Fruit fly (Drosophila melanogaster) whole organism, embryonic: Measurements from ENCODE around the gene lectin-37Da.

Experiments
- Aef1 ChIP-seq: fragments of 200-800 bp; sonication (Bioruptor generic); IDR thresholded peaks from 3 replicates; pipeline ENCODE4 v1.3.6; 2022; ENCODE audit warnings: missing biosample characterization, missing genetic modification characterization
- Awh ChIP-seq: fragments of 200-800 bp; sonication (Bioruptor generic); IDR thresholded peaks from 2 replicates; pipeline ENCODE4, ENCODE4 v1.3.6; 2022; ENCODE audit warnings: missing biosample characterization, missing genetic modification characterization
- B-H1 ChIP-seq: fragments of 200-800 bp; sonication (Bioruptor generic); IDR thresholded peaks from 3 replicates; pipeline ENCODE4 v1.3.6; 2022; ENCODE audit warnings: missing biosample characterization, missing genetic modification characterization
- Blimp-1 ChIP-seq: fragments of 200-800 bp; sonication (Bioruptor generic); optimal IDR thresholded peaks from 3 replicates; lab custom pipeline; 2018; ENCODE audit warnings: missing biosample characterization, missing genetic modification characterization, mild to moderate bottlenecking, moderate library complexity, missing genetic modification reagents
- CG10209 ChIP-seq: fragments of 200-800 bp; sonication (Bioruptor generic); optimal IDR thresholded peaks from 3 replicates; lab custom pipeline; 2017; ENCODE audit warnings: missing biosample characterization, mild to moderate bottlenecking, missing genetic modification characterization, missing genetic modification reagents
- CG10366 ChIP-seq: fragments of 200-800 bp; sonication (Bioruptor generic); IDR thresholded peaks from 2 replicates; pipeline ENCODE4 v1.3.6; 2022; ENCODE audit warnings: missing biosample characterization, missing genetic modification characterization
- CG11560 ChIP-seq: fragments of 200-800 bp; sonication (Bioruptor generic); IDR thresholded peaks from 3 replicates; pipeline ENCODE4 v1.3.6; 2022; ENCODE audit warnings: missing biosample characterization, missing genetic modification characterization
- CG14050 ChIP-seq: fragments of 200-800 bp; sonication (Bioruptor generic); IDR thresholded peaks from 3 replicates; pipeline ENCODE4 v1.3.6; 2022; ENCODE audit warnings: missing biosample characterization, missing genetic modification characterization
- CG15601 ChIP-seq: fragments of 200-800 bp; sonication (Bioruptor generic); optimal IDR thresholded peaks from 3 replicates; lab custom pipeline; 2019; ENCODE audit warnings: missing biosample characterization, mild to moderate bottlenecking, missing genetic modification characterization, moderate library complexity
- CG16779 ChIP-seq: fragments of 200-800 bp; sonication (Bioruptor generic); IDR thresholded peaks from 2 replicates; pipeline ENCODE4 v1.3.6; 2022; ENCODE audit warnings: missing biosample characterization, missing genetic modification characterization
- CG16863 ChIP-seq: fragments of 200-800 bp; sonication (Bioruptor generic); optimal IDR thresholded peaks from 3 replicates; lab custom pipeline; 2016; ENCODE audit warnings: missing biosample characterization, missing genetic modification characterization
- CG18619 ChIP-seq: fragments of 200-800 bp; sonication (Bioruptor generic); optimal IDR thresholded peaks from 3 replicates; lab custom pipeline; 2017; ENCODE audit warnings: missing biosample characterization, mild to moderate bottlenecking, missing genetic modification characterization
- CG30020 ChIP-seq: fragments of 200-800 bp; optimal IDR thresholded peaks from 2 replicates; lab custom pipeline; 2019; ENCODE audit warnings: missing biosample characterization, mild to moderate bottlenecking, missing genetic modification characterization, moderate library complexity
- CG30431 ChIP-seq: fragments of 200-800 bp; sonication (Bioruptor generic); optimal IDR thresholded peaks from 2 replicates; lab custom pipeline; 2017; ENCODE audit warnings: missing biosample characterization, missing genetic modification characterization
- CG6813 ChIP-seq: fragments of 200-800 bp; sonication (Bioruptor generic); optimal IDR thresholded peaks from 2 replicates; lab custom pipeline; 2017; ENCODE audit warnings: missing biosample characterization, missing genetic modification characterization, mild to moderate bottlenecking, moderate library complexity, missing genetic modification reagents
- CG6854 ChIP-seq: fragments of 200-800 bp; sonication (Bioruptor generic); optimal IDR thresholded peaks from 3 replicates; lab custom pipeline; 2017; ENCODE audit warnings: missing biosample characterization, mild to moderate bottlenecking, missing genetic modification characterization
- CG8290 ChIP-seq, 3 experiments: fragments of 200-800 bp; sonication (Bioruptor generic); optimal IDR thresholded peaks; 2 replicates each; lab custom pipeline; 2016 to 2019; ENCODE audit warnings: missing biosample characterization in 3 of 3, missing genetic modification characterization in 3 of 3, mild to moderate bottlenecking in 2 of 3, moderate library complexity in 1 of 3
- CG8359 ChIP-seq: fragments of 200-800 bp; sonication (Bioruptor generic); optimal IDR thresholded peaks from 2 replicates; lab custom pipeline; 2017; ENCODE audit warnings: missing biosample characterization, mild to moderate bottlenecking, missing genetic modification characterization, borderline replicate concordance
- CG8388 ChIP-seq: fragments of 200-800 bp; sonication (Bioruptor generic); optimal IDR thresholded peaks from 2 replicates; lab custom pipeline; 2019; ENCODE audit warnings: missing biosample characterization, mild to moderate bottlenecking, missing genetic modification characterization, moderate library complexity
- CTCF ChIP-seq: fragments of 200-800 bp; sonication (Bioruptor generic); optimal IDR thresholded peaks from 2 replicates; lab custom pipeline; 2017; ENCODE audit warnings: missing biosample characterization, mild to moderate bottlenecking, missing genetic modification characterization, moderate library complexity
- Fer1 ChIP-seq: fragments of 200-800 bp; sonication (Bioruptor generic); optimal IDR thresholded peaks from 2 replicates; lab custom pipeline; 2017; ENCODE audit warnings: missing biosample characterization, mild to moderate bottlenecking, missing genetic modification characterization
- HmgD ChIP-seq: fragments of 200-800 bp; sonication (Bioruptor generic); optimal IDR thresholded peaks from 3 replicates; lab custom pipeline; 2016; ENCODE audit warnings: missing biosample characterization, missing genetic modification characterization
- Hr3 ChIP-seq: fragments of 200-800 bp; sonication (Bioruptor generic); optimal IDR thresholded peaks from 3 replicates; lab custom pipeline; 2016; ENCODE audit warnings: missing biosample characterization, missing genetic modification characterization
- Hr51 ChIP-seq, 2 experiments: fragments of 200-800 bp; sonication (Bioruptor generic); optimal IDR thresholded peaks; 2 replicates in 1 of 2; 3 replicates in 1 of 2; lab custom pipeline; 2016 to 2018; ENCODE audit warnings: missing biosample characterization in 2 of 2, missing genetic modification characterization in 2 of 2, mild to moderate bottlenecking in 1 of 2, moderate library complexity in 1 of 2
- Med ChIP-seq: fragments of 200-800 bp; sonication (Bioruptor generic); peaks from one replicate; lab custom pipeline; 2016; ENCODE audit warnings: missing biosample characterization, missing genetic modification characterization, mild to moderate bottlenecking, inconsistent platforms, moderate library complexity
- NC2α ChIP-seq: fragments of 200-800 bp; sonication (Bioruptor generic); optimal IDR thresholded peaks from 2 replicates; lab custom pipeline; 2016; ENCODE audit warnings: missing biosample characterization, missing genetic modification characterization
- Nf-YC ChIP-seq: fragments of 200-800 bp; optimal IDR thresholded peaks from 3 replicates; lab custom pipeline; 2019; ENCODE audit warnings: missing biosample characterization, mild to moderate bottlenecking, missing genetic modification characterization, moderate library complexity
- NfI ChIP-seq: fragments of 200-800 bp; sonication (Bioruptor generic); optimal IDR thresholded peaks from 3 replicates; lab custom pipeline; 2018; ENCODE audit warnings: missing biosample characterization, mild to moderate bottlenecking, missing genetic modification characterization, moderate library complexity
- Opbp ChIP-seq: fragments of 200-800 bp; sonication (Bioruptor generic); IDR thresholded peaks from 3 replicates; pipeline ENCODE4 v1.3.6; 2022; ENCODE audit warnings: missing biosample characterization, missing genetic modification characterization; ENCODE audit not compliant: partially characterized antibody
- Pdp1 ChIP-seq, 2 experiments: fragments of 200-800 bp; sonication (Bioruptor generic); optimal IDR thresholded peaks; 3 replicates each; lab custom pipeline; 2016; ENCODE audit warnings: missing biosample characterization in 2 of 2, missing genetic modification characterization in 2 of 2, mild to moderate bottlenecking in 1 of 2, moderate library complexity in 1 of 2
- Poxn ChIP-seq: fragments of 200-800 bp; sonication (Bioruptor generic); IDR thresholded peaks from 2 replicates; pipeline ENCODE4 v1.3.6; 2022; ENCODE audit warnings: missing biosample characterization, missing genetic modification characterization
- Stat92E ChIP-seq, 3 experiments: fragments of >200 bp in 2 of 3; fragments of 200-800 bp in 1 of 3; sonication (Bioruptor generic) in 1 of 3; optimal IDR thresholded peaks; 2 replicates each; lab custom pipeline; 2017 to 2019; ENCODE audit warnings: missing biosample characterization in 3 of 3, missing genetic modification characterization in 3 of 3, mild to moderate bottlenecking in 1 of 3, moderate library complexity in 1 of 3
- Trl ChIP-seq, 3 experiments: fragments of >200 bp in 2 of 3; fragments of 200-800 bp in 1 of 3; sonication (Bioruptor generic) in 1 of 3; optimal IDR thresholded peaks; 2 replicates in 1 of 3; 3 replicates in 2 of 3; lab custom pipeline; 2016 to 2017; ENCODE audit warnings: missing biosample characterization in 1 of 3, missing genetic modification characterization in 1 of 3
- Xbp1 ChIP-seq: fragments of 200-800 bp; sonication (Bioruptor generic); optimal IDR thresholded peaks from 3 replicates; lab custom pipeline; 2016; ENCODE audit warnings: missing biosample characterization, mild to moderate bottlenecking, missing genetic modification characterization
- corto ChIP-seq: fragments of 200-800 bp; sonication (Bioruptor generic); optimal IDR thresholded peaks from 2 replicates; lab custom pipeline; 2016; ENCODE audit warnings: missing biosample characterization, mild to moderate bottlenecking, missing genetic modification characterization, moderate library complexity
- dpn ChIP-seq, 2 experiments: fragments of 200-800 bp; sonication (Bioruptor generic); optimal IDR thresholded peaks; 3 replicates each; lab custom pipeline; 2016; ENCODE audit warnings: missing biosample characterization in 2 of 2, missing genetic modification characterization in 2 of 2
- dysf ChIP-seq: fragments of 200-800 bp; sonication (Bioruptor generic); IDR thresholded peaks from 3 replicates; pipeline ENCODE4 v1.3.6; 2022; ENCODE audit warnings: missing biosample characterization, missing genetic modification characterization
- hth ChIP-seq: fragments of >200 bp; optimal IDR thresholded peaks from 2 replicates; lab custom pipeline; 2017; ENCODE audit warnings: inconsistent platforms
- lilli ChIP-seq: fragments of 200-800 bp; sonication (Bioruptor generic); optimal IDR thresholded peaks from 3 replicates; lab custom pipeline; 2016; ENCODE audit warnings: missing biosample characterization, missing genetic modification characterization
- nmo ChIP-seq: fragments of 200-800 bp; sonication (Bioruptor generic); optimal IDR thresholded peaks from 2 replicates; lab custom pipeline; 2018; ENCODE audit warnings: missing biosample characterization, mild to moderate bottlenecking, missing genetic modification characterization, moderate library complexity
- odd ChIP-seq: fragments of 200-800 bp; sonication (Bioruptor generic); optimal IDR thresholded peaks from 2 replicates; lab custom pipeline; 2017; ENCODE audit warnings: missing biosample characterization, mild to moderate bottlenecking, missing genetic modification characterization
- pita ChIP-seq: fragments of 200-800 bp; sonication (Bioruptor generic); optimal IDR thresholded peaks from 2 replicates; lab custom pipeline; 2017; ENCODE audit warnings: missing biosample characterization, mild to moderate bottlenecking, missing genetic modification characterization
- ro ChIP-seq: fragments of 200-800 bp; sonication (Bioruptor generic); IDR thresholded peaks from 2 replicates; pipeline ENCODE4 v1.3.6; 2022; ENCODE audit warnings: missing biosample characterization, missing genetic modification characterization
- sens ChIP-seq: fragments of 200-800 bp; sonication (Bioruptor generic); peaks from one replicate; lab custom pipeline; 2016; ENCODE audit warnings: missing biosample characterization, missing genetic modification characterization
- sqz ChIP-seq: fragments of 200-800 bp; sonication (Bioruptor generic); optimal IDR thresholded peaks from 3 replicates; lab custom pipeline; 2018; ENCODE audit warnings: missing biosample characterization, mild to moderate bottlenecking, missing genetic modification characterization
- tll ChIP-seq, 2 experiments: fragments of 200-800 bp in 1 of 2; fragments of >200 bp in 1 of 2; sonication (Bioruptor generic) in 1 of 2; optimal IDR thresholded peaks; 2 replicates each; lab custom pipeline; 2017 to 2019; ENCODE audit warnings: missing biosample characterization in 2 of 2, missing genetic modification characterization in 2 of 2, mild to moderate bottlenecking in 1 of 2, moderate library complexity in 1 of 2
- wek ChIP-seq: fragments of 200-800 bp; sonication (Bioruptor generic); optimal IDR thresholded peaks from 3 replicates; lab custom pipeline; 2018; ENCODE audit warnings: missing biosample characterization, mild to moderate bottlenecking, missing genetic modification characterization, moderate library complexity
- zf30C ChIP-seq: fragments of 200-800 bp; sonication (Bioruptor generic); optimal IDR thresholded peaks from 3 replicates; lab custom pipeline; 2018; ENCODE audit warnings: missing biosample characterization, mild to moderate bottlenecking, missing genetic modification characterization

lectin-37Da gene

DNA sequence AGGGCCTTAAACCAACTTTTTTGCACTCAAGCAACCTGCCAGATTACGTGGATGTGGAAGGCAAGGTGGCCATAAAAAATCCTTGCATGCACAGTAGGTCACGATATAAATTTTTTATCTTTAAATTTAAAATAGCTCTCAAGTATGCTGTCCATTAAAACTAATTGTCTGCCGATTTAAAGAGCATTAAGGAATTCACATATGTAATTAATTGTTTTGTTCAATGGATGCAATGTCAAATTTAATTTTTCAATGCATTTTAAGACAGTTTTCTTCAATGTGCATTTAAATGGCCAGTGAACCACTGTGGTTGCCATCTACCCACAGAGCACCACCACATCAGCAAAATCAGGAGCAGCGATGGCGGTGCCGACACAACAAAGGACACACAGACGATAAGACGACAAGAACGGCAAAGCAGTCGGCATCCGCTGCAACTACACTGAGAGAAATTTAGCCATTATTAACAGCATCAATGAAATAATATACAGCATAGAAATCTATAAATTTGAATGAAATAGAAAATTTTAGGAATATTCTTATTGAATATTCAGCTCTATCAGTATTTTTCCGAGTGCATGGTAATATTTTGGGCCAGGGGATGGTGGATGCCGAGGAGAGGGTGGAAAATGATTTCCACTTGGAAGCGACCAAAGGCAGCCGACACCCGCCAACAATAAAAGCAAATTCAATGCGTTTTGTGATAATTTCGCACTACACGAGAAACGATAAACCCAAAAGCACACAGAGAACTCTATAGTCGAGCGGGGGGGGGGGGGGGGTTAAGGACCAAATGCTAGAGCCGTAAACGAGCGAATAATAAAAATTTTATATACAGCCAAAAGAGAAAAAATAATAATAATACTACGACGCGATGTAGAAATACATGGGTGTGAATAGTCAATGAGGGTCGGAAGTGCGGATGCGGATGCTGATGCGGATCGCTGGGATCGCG, 40.7 kb upstream of the lectin-37Da start (continued):
- peak; percentile 59; the same call in 1 of the 2 replicates for TF ChIP-seq Awh (GFP tag; lab: Robert Waterston, UW)
- no peak for TF ChIP-seq CG30020 (tag; lab: Kevin White, UChicago)
- TF ChIP-seq zf30C (GFP tag; lab: Kevin White, UChicago): peak; percentile 76
- peak; percentile 57 for TF ChIP-seq Blimp-1 (GFP tag; lab: Kevin White, UChicago)
- TF ChIP-seq CG6854 (GFP tag; lab: Kevin White, UChicago): no peak
- no peak for TF ChIP-seq wek (GFP tag; lab: Kevin White, UChicago)
- TF ChIP-seq CG16863 (GFP tag; lab: Kevin White, UChicago): peak; percentile 3
- peak; percentile 30 for TF ChIP-seq Fer1 (GFP tag; lab: Kevin White, UChicago)
- peak; percentile 20 to 30 for TF ChIP-seq dpn (GFP tag; optimal IDR thresholded peaks at IDR 0.05; lab: Kevin White, UChicago)
- peak; percentile 14 for TF ChIP-seq CG8359 (GFP tag; lab: Kevin White, UChicago)
- no peak for TF ChIP-seq Nf-YC (tag; lab: Kevin White, UChicago)
- peak; percentile 46 for TF ChIP-seq CG30431 (GFP tag; lab: Kevin White, UChicago)
- TF ChIP-seq CG16779: no peak
- TF ChIP-seq B-H1 (GFP tag; lab: Robert Waterston, UW): no peak
- TF ChIP-seq lilli (GFP tag; lab: Kevin White, UChicago): peak; percentile 17
- TF ChIP-seq CG10209: peak; percentile 44
- no peak for TF ChIP-seq corto (GFP tag; lab: Kevin White, UChicago)
- TF ChIP-seq hth (lab: Kevin White, UChicago): no peak
- TF ChIP-seq NfI (GFP tag; lab: Kevin White, UChicago): no peak
- TF ChIP-seq ro (GFP tag; lab: Robert Waterston, UW): no peak
- TF ChIP-seq Aef1: no peak
- TF ChIP-seq Hr3 (GFP tag; lab: Kevin White, UChicago): peak; percentile 35
- peak; percentile 32; the same call in 1 of the 3 replicates for TF ChIP-seq CG14050
- TF ChIP-seq CG15601: peak; percentile 52
- TF ChIP-seq odd (GFP tag; lab: Kevin White, UChicago): peak; percentile 8
- TF ChIP-seq nmo (GFP tag; lab: Kevin White, UChicago): peak; percentile 58
- peak; percentile 26 for TF ChIP-seq CG18619 (GFP tag; lab: Kevin White, UChicago)
- TF ChIP-seq Poxn (GFP tag; lab: Robert Waterston, UW): no peak
- TF ChIP-seq CG11560: no peak
- TF ChIP-seq Stat92E (GFP tag; optimal IDR thresholded peaks at IDR 0.05; lab: Kevin White, UChicago): no peak
- TF ChIP-seq CG6813 (GFP tag; lab: Kevin White, UChicago): peak; percentile 35

DNA sequence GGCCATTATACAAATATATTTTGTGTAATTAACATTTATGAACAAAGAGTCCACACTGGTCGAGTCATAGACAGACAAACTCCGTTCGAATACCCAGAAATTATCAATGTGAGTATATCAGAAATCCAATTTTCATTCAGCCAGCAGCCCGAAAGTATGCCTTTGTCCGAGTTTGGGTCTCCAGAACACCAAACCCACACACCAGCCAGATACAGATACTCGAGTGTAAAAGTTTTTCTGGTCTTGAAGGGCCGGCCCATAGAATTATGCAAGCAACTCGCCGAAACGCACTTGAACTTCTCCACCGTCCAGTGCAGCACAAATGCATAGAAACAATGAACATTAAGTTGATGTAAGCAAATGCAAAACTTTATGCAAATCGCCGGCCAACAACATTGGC, 39.5 kb upstream of the lectin-37Da start:
- TF ChIP-seq Trl (optimal IDR thresholded peaks at IDR 0.05; lab: Kevin White, UChicago): no peak
- no peak for TF ChIP-seq Trl (GFP tag; optimal IDR thresholded peaks at IDR 0.05; lab: Kevin White, UChicago)
- TF ChIP-seq Opbp (GFP tag; lab: Robert Waterston, UW): peak; percentile 26; the same call in 1 of the 3 replicates
- TF ChIP-seq dysf (GFP tag; lab: Robert Waterston, UW): 0 out of 3 replicates have a peak, but pooled peaks have one; percentile 4
- TF ChIP-seq CTCF (GFP tag; lab: Kevin White, UChicago): peak; percentile 55
- peak; percentile 26 for TF ChIP-seq Med
- TF ChIP-seq NC2α (GFP tag; lab: Kevin White, UChicago): no peak
- no peak for TF ChIP-seq CG8388 (GFP tag; lab: Kevin White, UChicago)
- TF ChIP-seq Pdp1 (GFP tag; optimal IDR thresholded peaks at IDR 0.05; lab: Kevin White, UChicago): peak in 1 of 2 experiments; percentile 81
- no peak for TF ChIP-seq HmgD (GFP tag; lab: Kevin White, UChicago)
- TF ChIP-seq Xbp1 (GFP tag; lab: Kevin White, UChicago): no peak
- TF ChIP-seq pita (GFP tag; lab: Kevin White, UChicago): peak; percentile 37
- no peak for TF ChIP-seq Hr51 (GFP tag; optimal IDR thresholded peaks at IDR 0.05; lab: Kevin White, UChicago)
- TF ChIP-seq CG10366 (GFP tag; lab: Robert Waterston, UW): no peak
- no peak for TF ChIP-seq CG8290 (GFP tag; optimal IDR thresholded peaks at IDR 0.05; lab: Kevin White, UChicago)
- TF ChIP-seq CG8290 (tag; optimal IDR thresholded peaks at IDR 0.05; lab: Kevin White, UChicago): peak in 1 of 2 experiments; percentile 15
- TF ChIP-seq sqz (GFP tag; lab: Kevin White, UChicago): no peak
- TF ChIP-seq sens (GFP tag; lab: Kevin White, UChicago): peak; percentile 58
- no peak for TF ChIP-seq tll (GFP tag; optimal IDR thresholded peaks at IDR 0.05; lab: Kevin White, UChicago)
